Worm (Caenorhabditis elegans): ENCODE data around the gene dkc-1.

Gene dkc-1

ce11 chrIII:10719057-10719456, 29.2 kb upstream of the dkc-1 start (continued):
- TF ChIP-seq lin-15B (tag; optimal IDR thresholded peaks at IDR 0.05) (no peak), ztf-4 (tag; optimal IDR thresholded peaks at IDR 0.05) (no peak), nhr-237 (tag; optimal IDR thresholded peaks at IDR 0.05) (no peak), eor-1 (tag; optimal IDR thresholded peaks at IDR 0.05) (no peak), hmg-11 (tag; optimal IDR thresholded peaks at IDR 0.05) (no peak), nhr-28 (tag; optimal IDR thresholded peaks at IDR 0.05) (no peak), snpc-4 (tag; optimal IDR thresholded peaks at IDR 0.05) (no peak), lsy-12 (tag; optimal IDR thresholded peaks at IDR 0.05) (no peak), ztf-11 (tag; optimal IDR thresholded peaks at IDR 0.05) (no peak), pha-4 (tag; optimal IDR thresholded peaks at IDR 0.05) (peak; percentile 61), nhr-23 (tag; optimal IDR thresholded peaks at IDR 0.05) (no peak), jun-1 (tag; optimal IDR thresholded peaks at IDR 0.05) (peak; percentile 43), ZK546.5 (tag; optimal IDR thresholded peaks at IDR 0.05) (no peak), nhr-12 (tag; optimal IDR thresholded peaks at IDR 0.05) (no peak), fkh-10 (GFP tag; optimal IDR thresholded peaks at IDR 0.05) (no peak), elt-1 (tag; optimal IDR thresholded peaks at IDR 0.05) (no peak), mdl-1 (tag; optimal IDR thresholded peaks at IDR 0.05) (peak; percentile 22), elt-2 (tag; optimal IDR thresholded peaks at IDR 0.05) (peak; percentile 81)

ce11 chrIII:10720170-10720569, 28.1 kb upstream of the dkc-1 start:
- no peak for TF ChIP-seq nhr-28 (tag; optimal IDR thresholded peaks at IDR 0.05)
- no peak for TF ChIP-seq fos-1 (tag; optimal IDR thresholded peaks at IDR 0.05)
- TF ChIP-seq pqm-1 (tag; optimal IDR thresholded peaks at IDR 0.05) = peak; percentile 68
- TF ChIP-seq nhr-76 (tag; optimal IDR thresholded peaks at IDR 0.05) = no peak
- TF ChIP-seq nhr-12 (tag; optimal IDR thresholded peaks at IDR 0.05) = no peak
- no peak for TF ChIP-seq nhr-77 (tag; optimal IDR thresholded peaks at IDR 0.05)
- peak; percentile 71 for TF ChIP-seq lsy-12 (tag; optimal IDR thresholded peaks at IDR 0.05)
- no peak for TF ChIP-seq zag-1 (tag; optimal IDR thresholded peaks at IDR 0.05)
- no peak for TF ChIP-seq nhr-237 (tag; optimal IDR thresholded peaks at IDR 0.05)
- TF ChIP-seq ztf-11 (tag; optimal IDR thresholded peaks at IDR 0.05) = no peak
- TF ChIP-seq mml-1 (tag; optimal IDR thresholded peaks at IDR 0.05) = no peak
- TF ChIP-seq elt-1 (tag; optimal IDR thresholded peaks at IDR 0.05) = peak; percentile 1
- peak; percentile 20 for TF ChIP-seq skn-1 (tag; optimal IDR thresholded peaks at IDR 0.05)
- TF ChIP-seq ztf-4 (tag; optimal IDR thresholded peaks at IDR 0.05) = no peak
- peak; percentile 29 for TF ChIP-seq fkh-10 (GFP tag; optimal IDR thresholded peaks at IDR 0.05)
- peak; percentile 50 for TF ChIP-seq snpc-4 (tag; optimal IDR thresholded peaks at IDR 0.05)
- peak; percentile 33 for TF ChIP-seq tbx-2 (tag; optimal IDR thresholded peaks at IDR 0.05)
- peak; percentile 75 for TF ChIP-seq nhr-23 (tag; optimal IDR thresholded peaks at IDR 0.05)
- peak; percentile 87 for TF ChIP-seq jun-1 (tag; optimal IDR thresholded peaks at IDR 0.05)
- peak; percentile 95 for TF ChIP-seq ceh-28 (tag; optimal IDR thresholded peaks at IDR 0.05)
- TF ChIP-seq aly-2 (tag; optimal IDR thresholded peaks at IDR 0.05) = no peak
- TF ChIP-seq daf-12 (tag; optimal IDR thresholded peaks at IDR 0.05) = no peak
- TF ChIP-seq elt-2 (tag; optimal IDR thresholded peaks at IDR 0.05) = peak; percentile 86
- no peak for TF ChIP-seq eor-1 (tag; optimal IDR thresholded peaks at IDR 0.05)
- peak; percentile 22 for TF ChIP-seq nhr-43 (tag; optimal IDR thresholded peaks at IDR 0.05; ENCODE audit: poor library complexity, severe bottlenecking)
- TF ChIP-seq ZK546.5 (tag; optimal IDR thresholded peaks at IDR 0.05) = no peak
- peak; percentile 82 for TF ChIP-seq egl-5 (tag; optimal IDR thresholded peaks at IDR 0.05)
- TF ChIP-seq unc-62 (GFP tag; optimal IDR thresholded peaks at IDR 0.05) = no peak
- TF ChIP-seq elt-3 (tag; optimal IDR thresholded peaks at IDR 0.05) = no peak
- peak; percentile 45 for TF ChIP-seq ceh-82 (tag; optimal IDR thresholded peaks at IDR 0.05)
- TF ChIP-seq unc-39 (tag; optimal IDR thresholded peaks at IDR 0.05) = no peak
- no peak for TF ChIP-seq ceh-16 (tag; optimal IDR thresholded peaks at IDR 0.05)
- TF ChIP-seq mdl-1 (tag; optimal IDR thresholded peaks at IDR 0.05) = peak; percentile 70
- peak; percentile 86 for TF ChIP-seq lin-39 (tag; optimal IDR thresholded peaks at IDR 0.05)
- peak; percentile 29 for TF ChIP-seq egl-27 (tag; optimal IDR thresholded peaks at IDR 0.05)
- TF ChIP-seq fkh-2 (tag; optimal IDR thresholded peaks at IDR 0.05) = no peak
- TF ChIP-seq lin-15B (tag; optimal IDR thresholded peaks at IDR 0.05) = peak; percentile 80
- TF ChIP-seq sea-2 (GFP tag; optimal IDR thresholded peaks at IDR 0.05) = no peak
- TF ChIP-seq pha-4 (tag; optimal IDR thresholded peaks at IDR 0.05) = peak; percentile 88
- peak; percentile 98 for TF ChIP-seq hmg-11 (tag; optimal IDR thresholded peaks at IDR 0.05)
- TF ChIP-seq nfya-1 (tag; optimal IDR thresholded peaks at IDR 0.05; ENCODE audit: insufficient read depth) = peak; percentile 97
- TF ChIP-seq nhr-11 (tag; optimal IDR thresholded peaks at IDR 0.05) = peak; percentile 6
- no peak for TF ChIP-seq ceh-9 (tag; optimal IDR thresholded peaks at IDR 0.05)
- TF ChIP-seq nhr-67 (tag; optimal IDR thresholded peaks at IDR 0.05) = no peak
- TF ChIP-seq nhr-25 (tag; optimal IDR thresholded peaks at IDR 0.05) = peak; percentile 81
- TF ChIP-seq R02D3.7 (tag; optimal IDR thresholded peaks at IDR 0.05) = peak; percentile 56
- peak; percentile 35 for TF ChIP-seq ama-1 (optimal IDR thresholded peaks at IDR 0.05)
